Worm (Caenorhabditis elegans): Measurements from ENCODE around the gene F22B3.10.

- TF ChIP-seq unc-62 (GFP tag; optimal IDR thresholded peaks at IDR 0.05 in 1 of 2) (no peak), unc-62 (tag; optimal IDR thresholded peaks at IDR 0.05) (no peak), zip-11 (GFP tag; IDR thresholded peaks at IDR 0.05) (no peak), R02D3.7 (tag; optimal IDR thresholded peaks at IDR 0.05) (no peak), pha-4 (GFP tag; IDR thresholded peaks at IDR 0.05) (no peak), pha-4 (tag; optimal IDR thresholded peaks at IDR 0.05) (no peak), nhr-6 (tag; optimal IDR thresholded peaks at IDR 0.05) (no peak)
Observed at ce11 chrIV:11438255-11438654, 23.4 kb upstream of the F22B3.10 start.

Data from whole organism, L4 larva.